ENCODE assay signal across 1 fruit fly cellular context in genomic region chr3R:29699220-29699619, dm6.
TF ChIP-seq lines count a peak whose summit lies in the region.

No protein-coding gene starts in this region.

TF ChIP-seq in whole organism, embryonic, 481 proteins besides CTCF, POLR2A, EP300 and RAD21 (continued from another document and continues in another):
- TF ChIP-seq CG11560 (tag; IDR thresholded peaks at IDR 0.05; lab: Robert Waterston, UW) (no peak), gce (GFP tag; IDR thresholded peaks at IDR 0.05; lab: Robert Waterston, UW) (no peak), CG6654 (GFP tag; optimal IDR thresholded peaks at IDR 0.05; lab: Kevin White, UChicago) (no peak), ash1 (GFP tag; optimal IDR thresholded peaks at IDR 0.05; lab: Kevin White, UChicago) (no peak), CG1792 (GFP tag; optimal IDR thresholded peaks at IDR 0.05; lab: Kevin White, UChicago) (no peak), CG12659 (GFP tag; optimal IDR thresholded peaks at IDR 0.05; lab: Kevin White, UChicago) (no peak), slbo (GFP tag; IDR thresholded peaks at IDR 0.05; lab: Robert Waterston, UW) (peak; percentile 15; the same call in 1 of the 2 replicates), CG4730 (GFP tag; IDR thresholded peaks at IDR 0.05; lab: Robert Waterston, UW) (no peak), Bgb (GFP tag; IDR thresholded peaks at IDR 0.05; lab: Robert Waterston, UW; ENCODE audit: partially characterized antibody) (no peak), CG12769 (tag; optimal IDR thresholded peaks at IDR 0.05; lab: Kevin White, UChicago) (no peak), CG10274 (GFP tag; optimal IDR thresholded peaks at IDR 0.05; lab: Kevin White, UChicago) (no peak), zen (tag; optimal IDR thresholded peaks at IDR 0.05; lab: Kevin White, UChicago) (no peak), phol (tag; optimal IDR thresholded peaks at IDR 0.05; lab: Kevin White, UChicago) (no peak), CG6791 (GFP tag; IDR thresholded peaks at IDR 0.05; lab: Robert Waterston, UW; ENCODE audit: partially characterized antibody) (no peak), Six4 (GFP tag; optimal IDR thresholded peaks at IDR 0.05; lab: Kevin White, UChicago) (no peak), CG13894 (tag; optimal IDR thresholded peaks at IDR 0.05; lab: Kevin White, UChicago) (no peak), hkb (optimal IDR thresholded peaks at IDR 0.05; lab: Kevin White, UChicago) (no peak), hkb (GFP tag; IDR thresholded peaks at IDR 0.05; lab: Robert Waterston, UW) (peak; percentile 49), CG12104 (GFP tag; optimal IDR thresholded peaks at IDR 0.05; lab: Kevin White, UChicago) (no peak), Myb (GFP tag; optimal IDR thresholded peaks at IDR 0.05; lab: Kevin White, UChicago) (no peak), hbn (GFP tag; IDR thresholded peaks at IDR 0.05; lab: Robert Waterston, UW; ENCODE audit: partially characterized antibody) (no peak), unc-4 (GFP tag; IDR thresholded peaks at IDR 0.05; lab: Robert Waterston, UW; ENCODE audit: partially characterized antibody) (no peak), klu (GFP tag; IDR thresholded peaks at IDR 0.05; lab: Robert Waterston, UW) (no peak), Rx (GFP tag; IDR thresholded peaks at IDR 0.05; lab: Robert Waterston, UW) (no peak; the same call in 1 of the 2 replicates), chm (GFP tag; IDR thresholded peaks at IDR 0.05; lab: Robert Waterston, UW) (0 out of 2 replicates have a peak, but pooled peaks have one; percentile 29), CG14014 (GFP tag; IDR thresholded peaks at IDR 0.05; lab: Robert Waterston, UW) (no peak), Mes4 (GFP tag; optimal IDR thresholded peaks at IDR 0.05; lab: Kevin White, UChicago) (no peak), gsb (GFP tag; IDR thresholded peaks at IDR 0.05; lab: Robert Waterston, UW) (no peak), Ssrp (tag; optimal IDR thresholded peaks at IDR 0.05; lab: Kevin White, UChicago) (no peak), CG6175 (GFP tag; IDR thresholded peaks at IDR 0.05; lab: Robert Waterston, UW) (no peak), CG1024 (GFP tag; IDR thresholded peaks at IDR 0.05; lab: Robert Waterston, UW) (no peak), NK7.1 (GFP tag; optimal IDR thresholded peaks at IDR 0.05; lab: Kevin White, UChicago) (no peak), CG3838 (GFP tag; optimal IDR thresholded peaks at IDR 0.05; lab: Kevin White, UChicago) (no peak), CG30020 (tag; optimal IDR thresholded peaks at IDR 0.05; lab: Kevin White, UChicago) (no peak), CG4424 (GFP tag; optimal IDR thresholded peaks at IDR 0.05; lab: Kevin White, UChicago) (peak; percentile 45), Optix (GFP tag; IDR thresholded peaks at IDR 0.05; lab: Robert Waterston, UW) (peak; percentile 27; the same call in 1 of the 3 replicates), fd102C (GFP tag; optimal IDR thresholded peaks at IDR 0.05; lab: Kevin White, UChicago) (no peak), btn (GFP tag; optimal IDR thresholded peaks at IDR 0.05; lab: Kevin White, UChicago) (no peak), CG16863 (GFP tag; optimal IDR thresholded peaks at IDR 0.05; lab: Kevin White, UChicago) (peak; percentile 2), inv (GFP tag; IDR thresholded peaks at IDR 0.05; lab: Robert Waterston, UW; ENCODE audit: partially characterized antibody) (no peak), ara (GFP tag; IDR thresholded peaks at IDR 0.05; lab: Robert Waterston, UW) (peak; percentile 76), Antp (GFP tag; optimal IDR thresholded peaks at IDR 0.05; lab: Kevin White, UChicago) (peak; percentile 59), her (GFP tag; optimal IDR thresholded peaks at IDR 0.05; lab: Kevin White, UChicago) (no peak), CG15269 (tag; optimal IDR thresholded peaks at IDR 0.05; lab: Kevin White, UChicago) (no peak), Pdp1 (GFP tag; optimal IDR thresholded peaks at IDR 0.05; lab: Kevin White, UChicago) (peak in 1 of 2 experiments; percentile 44), CG31388 (GFP tag; optimal IDR thresholded peaks at IDR 0.05; lab: Kevin White, UChicago) (no peak), HmgD (GFP tag; optimal IDR thresholded peaks at IDR 0.05; lab: Kevin White, UChicago) (no peak), Chrac-16 (GFP tag; optimal IDR thresholded peaks at IDR 0.05; lab: Kevin White, UChicago) (no peak), chinmo (GFP tag; IDR thresholded peaks at IDR 0.05; lab: Robert Waterston, UW; ENCODE audit: partially characterized antibody) (no peak), cad (GFP tag; optimal IDR thresholded peaks at IDR 0.05; lab: Kevin White, UChicago) (no peak), CG31224 (GFP tag; IDR thresholded peaks at IDR 0.05; lab: Robert Waterston, UW) (0 out of 2 replicates have a peak, but pooled peaks have one; percentile 10), Mrtf (GFP tag; IDR thresholded peaks at IDR 0.05; lab: Robert Waterston, UW) (no peak), jigr1 (GFP tag; IDR thresholded peaks at IDR 0.05; lab: Robert Waterston, UW) (no peak), CG5953 (GFP tag; IDR thresholded peaks at IDR 0.05; lab: Robert Waterston, UW) (no peak), Camta (GFP tag; optimal IDR thresholded peaks at IDR 0.05; lab: Kevin White, UChicago) (peak; percentile 46), cas (GFP tag; IDR thresholded peaks at IDR 0.05; lab: Robert Waterston, UW) (no peak), Mad (GFP tag; optimal IDR thresholded peaks at IDR 0.05; lab: Kevin White, UChicago) (no peak), pnt (GFP tag; optimal IDR thresholded peaks at IDR 0.05; lab: Kevin White, UChicago) (peak; percentile 70), E2f1 (GFP tag; IDR thresholded peaks at IDR 0.05; lab: Robert Waterston, UW) (peak; percentile 50), CG9932 (GFP tag; IDR thresholded peaks at IDR 0.05; lab: Robert Waterston, UW) (no peak), cg (GFP tag; optimal IDR thresholded peaks at IDR 0.05; lab: Kevin White, UChicago) (no peak), Dip3 (GFP tag; optimal IDR thresholded peaks at IDR 0.05; lab: Kevin White, UChicago) (no peak), C15 (GFP tag; IDR thresholded peaks at IDR 0.05; lab: Robert Waterston, UW) (no peak), CG6254 (GFP tag; optimal IDR thresholded peaks at IDR 0.05; lab: Kevin White, UChicago) (no peak), H2.0 (GFP tag; IDR thresholded peaks at IDR 0.05; lab: Robert Waterston, UW) (no peak), oc (tag; optimal IDR thresholded peaks at IDR 0.05; lab: Kevin White, UChicago) (no peak), pzg (GFP tag; optimal IDR thresholded peaks at IDR 0.05; lab: Kevin White, UChicago) (no peak), Nf-YC (tag; optimal IDR thresholded peaks at IDR 0.05; lab: Kevin White, UChicago) (no peak), Drgx (GFP tag; IDR thresholded peaks at IDR 0.05; lab: Robert Waterston, UW) (peak; percentile 26; the same call in 1 of the 2 replicates), nau (GFP tag; optimal IDR thresholded peaks at IDR 0.05; lab: Kevin White, UChicago) (no peak), z (GFP tag; IDR thresholded peaks at IDR 0.05; lab: Robert Waterston, UW) (no peak), Hr51 (GFP tag; optimal IDR thresholded peaks at IDR 0.05; lab: Kevin White, UChicago) (no peak), CG8388 (GFP tag; optimal IDR thresholded peaks at IDR 0.05; lab: Kevin White, UChicago) (peak; percentile 49), CG4360 (GFP tag; IDR thresholded peaks at IDR 0.05; lab: Robert Waterston, UW) (no peak; the same call in 1 of the 2 replicates), CG14441 (GFP tag; IDR thresholded peaks at IDR 0.05; lab: Robert Waterston, UW) (peak; percentile 55), Hmx (GFP tag; optimal IDR thresholded peaks at IDR 0.05; lab: Kevin White, UChicago) (no peak), Aef1 (GFP tag; IDR thresholded peaks at IDR 0.05; lab: Robert Waterston, UW) (peak; percentile 32; the same call in 1 of the 3 replicates), CG11085 (GFP tag; IDR thresholded peaks at IDR 0.05; lab: Robert Waterston, UW) (no peak), CG1529 (GFP tag; optimal IDR thresholded peaks at IDR 0.05; lab: Kevin White, UChicago) (no peak), CG11247 (GFP tag; IDR thresholded peaks at IDR 0.05; lab: Robert Waterston, UW) (0 out of 2 replicates have a peak, but pooled peaks have one; percentile 6), hth (optimal IDR thresholded peaks at IDR 0.05; lab: Kevin White, UChicago) (no peak), CG1647 (GFP tag; optimal IDR thresholded peaks at IDR 0.05; lab: Kevin White, UChicago) (no peak), Deaf1 (tag; optimal IDR thresholded peaks at IDR 0.05; lab: Kevin White, UChicago) (no peak), psq (GFP tag; optimal IDR thresholded peaks at IDR 0.05; lab: Kevin White, UChicago) (no peak), caup (GFP tag; optimal IDR thresholded peaks at IDR 0.05; lab: Kevin White, UChicago; ENCODE audit: severe bottlenecking) (no peak), CG5245 (GFP tag; optimal IDR thresholded peaks at IDR 0.05; lab: Kevin White, UChicago) (no peak), CG2120 (GFP tag; optimal IDR thresholded peaks at IDR 0.05; lab: Kevin White, UChicago) (no peak), CG30431 (GFP tag; optimal IDR thresholded peaks at IDR 0.05; lab: Kevin White, UChicago) (no peak), Spps (tag; optimal IDR thresholded peaks at IDR 0.05; lab: Kevin White, UChicago) (no peak), Atf6 (GFP tag; IDR thresholded peaks at IDR 0.05; lab: Robert Waterston, UW) (no peak), CG17361 (GFP tag; IDR thresholded peaks at IDR 0.05; lab: Robert Waterston, UW) (peak; percentile 66), CG17328 (GFP tag; IDR thresholded peaks at IDR 0.05; lab: Robert Waterston, UW) (peak; percentile 53), dimm (GFP tag; IDR thresholded peaks at IDR 0.05; lab: Robert Waterston, UW) (no peak), ttk (GFP tag; IDR thresholded peaks at IDR 0.05; lab: Robert Waterston, UW) (peak; percentile 66; the same call in 1 of the 2 replicates), Lim3 (GFP tag; IDR thresholded peaks at IDR 0.05; lab: Robert Waterston, UW) (no peak), CG11504 (tag; optimal IDR thresholded peaks at IDR 0.05; lab: Kevin White, UChicago) (peak; percentile 40), ro (GFP tag; IDR thresholded peaks at IDR 0.05; lab: Robert Waterston, UW) (no peak), CG6689 (GFP tag; IDR thresholded peaks at IDR 0.05; lab: Robert Waterston, UW) (peak; percentile 69), CG3407 (GFP tag; optimal IDR thresholded peaks at IDR 0.05; lab: Kevin White, UChicago) (peak; percentile 32), zf30C (GFP tag; optimal IDR thresholded peaks at IDR 0.05; lab: Kevin White, UChicago) (no peak), sc (optimal IDR thresholded peaks at IDR 0.05; lab: Kevin White, UChicago) (no peak), sc (GFP tag; optimal IDR thresholded peaks at IDR 0.05; lab: Kevin White, UChicago) (no peak), Poxn (GFP tag; IDR thresholded peaks at IDR 0.05; lab: Robert Waterston, UW) (no peak), E2f2 (GFP tag; IDR thresholded peaks at IDR 0.05; lab: Robert Waterston, UW) (0 out of 2 replicates have a peak, but pooled peaks have one; percentile 8), hb (GFP tag; IDR thresholded peaks at IDR 0.05; lab: Robert Waterston, UW; ENCODE audit: partially characterized antibody) (no peak), ken (GFP tag; IDR thresholded peaks at IDR 0.05; lab: Robert Waterston, UW) (peak; percentile 69; the same call in 1 of the 3 replicates), luna (GFP tag; optimal IDR thresholded peaks at IDR 0.05; lab: Kevin White, UChicago) (no peak), disco-r (GFP tag; optimal IDR thresholded peaks at IDR 0.05; lab: Kevin White, UChicago) (no peak), CG13287 (GFP tag; IDR thresholded peaks at IDR 0.05; lab: Robert Waterston, UW; ENCODE audit: partially characterized antibody) (no peak), CG15011 (GFP tag; optimal IDR thresholded peaks at IDR 0.05; lab: Kevin White, UChicago) (no peak), Elba2 (GFP tag; optimal IDR thresholded peaks at IDR 0.05; lab: Kevin White, UChicago) (no peak), Hand (GFP tag; optimal IDR thresholded peaks at IDR 0.05; lab: Kevin White, UChicago) (no peak), CG9609 (GFP tag; optimal IDR thresholded peaks at IDR 0.05; lab: Kevin White, UChicago) (no peak), Stat92E (GFP tag; optimal IDR thresholded peaks at IDR 0.05; lab: Kevin White, UChicago) (no peak), HmgZ (tag; optimal IDR thresholded peaks at IDR 0.05; lab: Kevin White, UChicago) (no peak), tgo (GFP tag; IDR thresholded peaks at IDR 0.05; lab: Robert Waterston, UW) (peak; percentile 51; the same call in 2 of the 3 replicates), sima (GFP tag; optimal IDR thresholded peaks at IDR 0.05; lab: Kevin White, UChicago) (no peak), dmrt99B (tag; optimal IDR thresholded peaks at IDR 0.05; lab: Kevin White, UChicago) (peak; percentile 62), ac (GFP tag; optimal IDR thresholded peaks at IDR 0.05; lab: Kevin White, UChicago) (no peak), run (tag; optimal IDR thresholded peaks at IDR 0.05; lab: Kevin White, UChicago) (no peak), NfI (GFP tag; optimal IDR thresholded peaks at IDR 0.05; lab: Kevin White, UChicago) (no peak), CG8089 (GFP tag; optimal IDR thresholded peaks at IDR 0.05; lab: Kevin White, UChicago) (no peak), Blimp-1 (GFP tag; optimal IDR thresholded peaks at IDR 0.05; lab: Kevin White, UChicago) (peak; percentile 22), kay (GFP tag; optimal IDR thresholded peaks at IDR 0.05; lab: Kevin White, UChicago) (no peak), Asciz (GFP tag; optimal IDR thresholded peaks at IDR 0.05; lab: Kevin White, UChicago) (no peak), al (GFP tag; IDR thresholded peaks at IDR 0.05; lab: Robert Waterston, UW) (no peak), gt (GFP tag; IDR thresholded peaks at IDR 0.05; lab: Robert Waterston, UW) (no peak), CG10366 (GFP tag; IDR thresholded peaks at IDR 0.05; lab: Robert Waterston, UW) (peak; percentile 35; the same call in 1 of the 2 replicates), CG18599 (GFP tag; optimal IDR thresholded peaks at IDR 0.05; lab: Kevin White, UChicago) (no peak), ase (GFP tag; IDR thresholded peaks at IDR 0.05; lab: Robert Waterston, UW) (0 out of 3 replicates have a peak, but pooled peaks have one; percentile 19), HLH3B (GFP tag; IDR thresholded peaks at IDR 0.05; lab: Robert Waterston, UW) (no peak), vfl (GFP tag; optimal IDR thresholded peaks at IDR 0.05; lab: Kevin White, UChicago) (no peak), da (GFP tag; optimal IDR thresholded peaks at IDR 0.05; lab: Kevin White, UChicago) (no peak), Fer3 (tag; optimal IDR thresholded peaks at IDR 0.05; lab: Kevin White, UChicago) (no peak), CG1603 (tag; optimal IDR thresholded peaks at IDR 0.05; lab: Kevin White, UChicago) (peak; percentile 74), CG5180 (GFP tag; optimal IDR thresholded peaks at IDR 0.05; lab: Kevin White, UChicago) (no peak)
